Worm (Caenorhabditis elegans) whole organism, mixed stage, embryonic: ENCODE results near the gene ifta-1.

Source experiments
- bed-3 ChIP-seq: fragments of 200-800 bp; sonication (Bioruptor generic); optimal IDR thresholded peaks from 3 replicates; lab custom pipeline; 2018; ENCODE audit warnings: mild to moderate bottlenecking, missing genetic modification characterization, moderate library complexity, missing compliant biosample characterization
- blmp-1 ChIP-seq: fragments of 150-350 bp; optimal IDR thresholded peaks from 2 replicates; lab custom pipeline; 2014; ENCODE audit warnings: missing biosample characterization, missing genetic modification characterization
- ceh-39 ChIP-seq: fragments of 150-350 bp; optimal IDR thresholded peaks from 2 replicates; lab custom pipeline; 2014; ENCODE audit warnings: missing biosample characterization, missing genetic modification characterization
- ceh-83 ChIP-seq: fragments of 200-800 bp; sonication (Bioruptor generic); optimal IDR thresholded peaks from 2 replicates; lab custom pipeline; 2018; ENCODE audit warnings: mild to moderate bottlenecking, missing genetic modification characterization, missing compliant biosample characterization
- ces-1 ChIP-seq: fragments of 150-350 bp; optimal IDR thresholded peaks from 2 replicates; lab custom pipeline; 2014; ENCODE audit warnings: missing biosample characterization, missing genetic modification reagents, missing genetic modification characterization
- cnd-1 ChIP-seq: fragments of 200-800 bp; sonication (Bioruptor generic); optimal IDR thresholded peaks from 2 replicates; lab custom pipeline; 2018; ENCODE audit warnings: mild to moderate bottlenecking, missing genetic modification characterization, missing compliant biosample characterization
- drap-1 ChIP-seq: fragments of 200-800 bp; sonication (Bioruptor generic); optimal IDR thresholded peaks from 3 replicates; lab custom pipeline; 2018; ENCODE audit warnings: mild to moderate bottlenecking, missing genetic modification characterization, missing compliant biosample characterization
- elt-3 ChIP-seq: fragments of 150-350 bp; optimal IDR thresholded peaks from 2 replicates; lab custom pipeline; 2014; ENCODE audit warnings: missing biosample characterization, missing genetic modification characterization
- flh-1 ChIP-seq: fragments of 200-800 bp; sonication (Bioruptor generic); optimal IDR thresholded peaks from 2 replicates; lab custom pipeline; 2018; ENCODE audit warnings: mild to moderate bottlenecking, missing genetic modification characterization, moderate library complexity, missing compliant biosample characterization
- ham-2 ChIP-seq: fragments of 200-800 bp; sonication (Bioruptor generic); optimal IDR thresholded peaks from 2 replicates; lab custom pipeline; 2018; ENCODE audit warnings: mild to moderate bottlenecking, missing genetic modification characterization, missing compliant biosample characterization
- hlh-1 ChIP-seq: fragments of 150-350 bp; optimal IDR thresholded peaks from 2 replicates; lab custom pipeline; 2014; ENCODE audit warnings: missing biosample characterization, missing genetic modification reagents, missing genetic modification characterization
- lin-32 ChIP-seq: fragments of 200-800 bp; sonication (Bioruptor generic); optimal IDR thresholded peaks from 2 replicates; lab custom pipeline; 2018; ENCODE audit warnings: mild to moderate bottlenecking, missing genetic modification characterization, missing compliant biosample characterization
- mab-5 ChIP-seq: fragments of 150-350 bp; optimal IDR thresholded peaks from 2 replicates; lab custom pipeline; 2014; ENCODE audit warnings: missing biosample characterization, missing genetic modification characterization
- nhr-12 ChIP-seq: fragments of 150-350 bp; optimal IDR thresholded peaks from 2 replicates; lab custom pipeline; 2014; ENCODE audit warnings: missing biosample characterization, missing genetic modification characterization
- nhr-2 ChIP-seq: fragments of 150-350 bp; optimal IDR thresholded peaks from 2 replicates; lab custom pipeline; 2014; ENCODE audit warnings: missing biosample characterization, missing genetic modification characterization
- nhr-237 ChIP-seq: fragments of 150-350 bp; optimal IDR thresholded peaks from 2 replicates; lab custom pipeline; 2014; ENCODE audit warnings: missing biosample characterization, missing genetic modification characterization
- nhr-28 ChIP-seq: fragments of 150-350 bp; optimal IDR thresholded peaks from 2 replicates; lab custom pipeline; 2014; ENCODE audit warnings: missing biosample characterization, missing genetic modification characterization
- nhr-76 ChIP-seq: sonication (generic microtip); optimal IDR thresholded peaks from 2 replicates; lab custom pipeline; 2017; ENCODE audit warnings: missing biosample characterization, missing genetic modification characterization
- pha-4 ChIP-seq: fragments of 150-350 bp; optimal IDR thresholded peaks from 2 replicates; lab custom pipeline; 2018; ENCODE audit warnings: missing biosample characterization, missing genetic modification reagents, missing genetic modification characterization
- snpc-4 ChIP-seq: fragments of 150-350 bp; optimal IDR thresholded peaks from 2 replicates; lab custom pipeline; 2014; ENCODE audit warnings: missing biosample characterization, missing genetic modification characterization
- sptf-1 ChIP-seq: sonication (generic microtip); optimal IDR thresholded peaks from 2 replicates; lab custom pipeline; 2017; ENCODE audit warnings: mild to moderate bottlenecking, missing genetic modification characterization, moderate library complexity, missing compliant biosample characterization
- tbx-8 ChIP-seq: fragments of 200-800 bp; sonication (Bioruptor generic); optimal IDR thresholded peaks from 2 replicates; lab custom pipeline; 2018; ENCODE audit warnings: mild to moderate bottlenecking, missing genetic modification characterization, moderate library complexity, missing compliant biosample characterization
- unc-120 ChIP-seq: sonication (generic microtip); optimal IDR thresholded peaks from 2 replicates; lab custom pipeline; 2017; ENCODE audit warnings: missing genetic modification characterization, missing compliant biosample characterization; ENCODE audit not compliant: poor library complexity, severe bottlenecking
- unc-62 ChIP-seq: fragments of 150-350 bp; optimal IDR thresholded peaks from 2 replicates; lab custom pipeline; 2014; ENCODE audit warnings: missing biosample characterization, missing genetic modification reagents, missing genetic modification characterization
- zip-8 ChIP-seq: fragments of 150-350 bp; optimal IDR thresholded peaks from 2 replicates; lab custom pipeline; 2014; ENCODE audit warnings: missing biosample characterization, missing genetic modification characterization
- ztf-11 ChIP-seq: fragments of 150-350 bp; optimal IDR thresholded peaks from 2 replicates; lab custom pipeline; 2014; ENCODE audit warnings: missing biosample characterization, missing genetic modification characterization

The ifta-1 gene

ce11 chrX:5517063-5517462, 35.5 kb downstream of the ifta-1 start, which contains the start of gene T23F2.5:
Gene T23F2.5, minus strand, starts transcription at chrX:5517163.
- no peak for TF ChIP-seq nhr-237 (tag; lab: Kevin White, UChicago)
- no peak for TF ChIP-seq flh-1 (GFP tag; lab: Kevin White, UChicago)
- no peak for TF ChIP-seq nhr-28 (tag; lab: Kevin White, UChicago)
- TF ChIP-seq blmp-1 (tag; lab: Kevin White, UChicago) = no peak
- TF ChIP-seq unc-62 (GFP tag; lab: Kevin White, UChicago) = no peak

ce11 chrX:5516365-5516764, 36.2 kb downstream of the ifta-1 start:
- TF ChIP-seq unc-62 (GFP tag; lab: Kevin White, UChicago) (no peak), nhr-76 (no peak), drap-1 (GFP tag; lab: Kevin White, UChicago) (no peak), tbx-8 (GFP tag; lab: Kevin White, UChicago) (no peak), ztf-11 (tag; lab: Kevin White, UChicago) (no peak), ces-1 (GFP tag; lab: Kevin White, UChicago) (no peak), nhr-237 (tag; lab: Kevin White, UChicago) (no peak), ham-2 (GFP tag; lab: Kevin White, UChicago) (no peak), unc-120 (tag; lab: Kevin White, UChicago) (no peak), zip-8 (tag; lab: Kevin White, UChicago) (no peak), mab-5 (tag; lab: Kevin White, UChicago) (no peak), cnd-1 (tag; lab: Kevin White, UChicago) (no peak), nhr-12 (no peak), nhr-2 (tag; lab: Kevin White, UChicago) (no peak), snpc-4 (tag; lab: Kevin White, UChicago) (no peak), hlh-1 (no peak)

ce11 chrX:5515459-5515858, 37.1 kb downstream of the ifta-1 start:
- TF ChIP-seq ceh-83 (no peak), ces-1 (GFP tag; lab: Kevin White, UChicago) (peak; percentile 92), lin-32 (GFP tag; lab: Kevin White, UChicago) (no peak), nhr-2 (tag; lab: Kevin White, UChicago) (no peak)

ce11 chrX:5514984-5515383, 37.6 kb downstream of the ifta-1 start, which contains the start of gene T23F2.4:
Gene T23F2.4, minus strand, starts transcription at chrX:5515084.
- TF ChIP-seq elt-3 = no peak
- no peak for TF ChIP-seq pha-4 (tag; lab: Kevin White, UChicago)
- no peak for TF ChIP-seq snpc-4 (tag; lab: Kevin White, UChicago)
- no peak for TF ChIP-seq ces-1 (GFP tag; lab: Kevin White, UChicago)
- no peak for TF ChIP-seq mab-5 (tag; lab: Kevin White, UChicago)
- TF ChIP-seq nhr-76 = no peak
- TF ChIP-seq ztf-11 (tag; lab: Kevin White, UChicago) = no peak

- no peak for TF ChIP-seq cnd-1 (tag; lab: Kevin White, UChicago)
- TF ChIP-seq ceh-39 (tag; lab: Kevin White, UChicago) = no peak
- no peak for TF ChIP-seq bed-3 (GFP tag; lab: Kevin White, UChicago)
- no peak for TF ChIP-seq mab-5 (tag; lab: Kevin White, UChicago)
- peak; percentile 31 for TF ChIP-seq ces-1 (GFP tag; lab: Kevin White, UChicago)
- TF ChIP-seq pha-4 (tag; lab: Kevin White, UChicago) = no peak
- no peak for TF ChIP-seq nhr-2 (tag; lab: Kevin White, UChicago)
- no peak for TF ChIP-seq zip-8 (tag; lab: Kevin White, UChicago)
- TF ChIP-seq snpc-4 (tag; lab: Kevin White, UChicago) = no peak
- TF ChIP-seq, all 35 proteins: peak for 1
Observed at ce11 chrX:5514346-5514745, 38.2 kb downstream of the ifta-1 start.

ce11 chrX:5512707-5513106, 39.8 kb downstream of the ifta-1 start:
- TF ChIP-seq ces-1 (GFP tag; lab: Kevin White, UChicago) (peak; percentile 35), elt-3 (no peak)
- TF ChIP-seq, all 35 proteins: peak for 1

ce11 chrX:5512227-5512626, 40.3 kb downstream of the ifta-1 start, which contains the start of gene T23F2.3:
Gene T23F2.3, minus strand, starts transcription at chrX:5512327.
- no peak for TF ChIP-seq zip-8 (tag; lab: Kevin White, UChicago)
- no peak for TF ChIP-seq drap-1 (GFP tag; lab: Kevin White, UChicago)
- no peak for TF ChIP-seq nhr-2 (tag; lab: Kevin White, UChicago)
- no peak for TF ChIP-seq unc-120 (tag; lab: Kevin White, UChicago)
- no peak for TF ChIP-seq sptf-1
- no peak for TF ChIP-seq blmp-1 (tag; lab: Kevin White, UChicago)
- TF ChIP-seq ceh-83 = no peak
- TF ChIP-seq ceh-39 (tag; lab: Kevin White, UChicago) = no peak
- no peak for TF ChIP-seq hlh-1
- TF ChIP-seq tbx-8 (GFP tag; lab: Kevin White, UChicago) = no peak
